Fruit fly (Drosophila melanogaster) whole organism, embryonic: Measurements from ENCODE around the gene CG6652.
A peak's percentile ranks its signal among the peaks of the same experiment; 100 is the strongest.

ENCODE experiments used
- B-H1 ChIP-seq: fragments of 200-800 bp; sonication (Bioruptor generic); IDR thresholded peaks from 3 replicates; pipeline ENCODE4 v1.3.6; 2022; ENCODE audit warnings: missing biosample characterization, missing genetic modification characterization
- CG10209 ChIP-seq: fragments of 200-800 bp; sonication (Bioruptor generic); optimal IDR thresholded peaks from 3 replicates; lab custom pipeline; 2017; ENCODE audit warnings: missing biosample characterization, mild to moderate bottlenecking, missing genetic modification characterization, missing genetic modification reagents
- CG1024 ChIP-seq: fragments of 200-800 bp; sonication (Bioruptor generic); IDR thresholded peaks from 2 replicates; pipeline ENCODE4 v1.3.6; 2022; ENCODE audit warnings: missing biosample characterization, missing genetic modification characterization
- CG12155 ChIP-seq: fragments of 200-800 bp; sonication (Bioruptor generic); optimal IDR thresholded peaks from 3 replicates; lab custom pipeline; 2016; ENCODE audit warnings: missing biosample characterization, missing genetic modification characterization
- CG14710 ChIP-seq: fragments of 200-800 bp; sonication (Bioruptor generic); optimal IDR thresholded peaks from 3 replicates; lab custom pipeline; 2019; ENCODE audit warnings: missing biosample characterization, mild to moderate bottlenecking, missing genetic modification characterization, moderate library complexity
- CG15479 ChIP-seq: fragments of 200-800 bp; sonication (Bioruptor generic); optimal IDR thresholded peaks from 3 replicates; lab custom pipeline; 2019; ENCODE audit warnings: missing biosample characterization, mild to moderate bottlenecking, missing genetic modification characterization, moderate library complexity
- CG18262 ChIP-seq: fragments of 200-800 bp; optimal IDR thresholded peaks from 3 replicates; lab custom pipeline; 2019; ENCODE audit warnings: missing biosample characterization, mild to moderate bottlenecking, missing genetic modification characterization, moderate library complexity
- CG18619 ChIP-seq: fragments of 200-800 bp; sonication (Bioruptor generic); optimal IDR thresholded peaks from 3 replicates; lab custom pipeline; 2017; ENCODE audit warnings: missing biosample characterization, mild to moderate bottlenecking, missing genetic modification characterization
- CG2678 ChIP-seq: fragments of 200-800 bp; sonication (Bioruptor generic); optimal IDR thresholded peaks from 3 replicates; lab custom pipeline; 2019; ENCODE audit warnings: missing biosample characterization, mild to moderate bottlenecking, missing genetic modification characterization, moderate library complexity
- CG30403 ChIP-seq: fragments of 200-800 bp; sonication (Bioruptor generic); optimal IDR thresholded peaks from 3 replicates; lab custom pipeline; 2016; ENCODE audit warnings: missing biosample characterization, missing genetic modification characterization
- CG31224 ChIP-seq: fragments of 200-800 bp; sonication (Bioruptor generic); IDR thresholded peaks from 2 replicates; pipeline ENCODE4 v1.3.6; 2022; ENCODE audit warnings: missing biosample characterization, missing genetic modification characterization
- CG3838 ChIP-seq: fragments of 200-800 bp; sonication (Bioruptor generic); optimal IDR thresholded peaks from 3 replicates; lab custom pipeline; 2016; ENCODE audit warnings: missing biosample characterization, missing genetic modification characterization
- CG7839 ChIP-seq: fragments of 200-800 bp; sonication (Bioruptor generic); optimal IDR thresholded peaks from 3 replicates; lab custom pipeline; 2018; ENCODE audit warnings: missing biosample characterization, mild to moderate bottlenecking, missing genetic modification characterization, moderate library complexity
- CG8359 ChIP-seq: fragments of 200-800 bp; sonication (Bioruptor generic); optimal IDR thresholded peaks from 2 replicates; lab custom pipeline; 2017; ENCODE audit warnings: missing biosample characterization, mild to moderate bottlenecking, missing genetic modification characterization, borderline replicate concordance
- CG9437 ChIP-seq: fragments of 200-800 bp; sonication (Bioruptor generic); optimal IDR thresholded peaks from 2 replicates; lab custom pipeline; 2018; ENCODE audit warnings: missing biosample characterization, mild to moderate bottlenecking, missing genetic modification characterization
- D19B ChIP-seq: fragments of 200-800 bp; sonication (Bioruptor generic); optimal IDR thresholded peaks from 2 replicates; lab custom pipeline; 2017; ENCODE audit warnings: missing biosample characterization, mild to moderate bottlenecking, missing genetic modification characterization
- Dip3 ChIP-seq: fragments of 200-800 bp; sonication (Bioruptor generic); optimal IDR thresholded peaks from 3 replicates; lab custom pipeline; 2016; ENCODE audit warnings: missing biosample characterization, missing genetic modification characterization
- E2f2 ChIP-seq: fragments of 200-800 bp; sonication (Bioruptor generic); IDR thresholded peaks from 2 replicates; pipeline ENCODE4 v1.3.6; 2022; ENCODE audit warnings: missing biosample characterization, missing genetic modification characterization
- Ets65A ChIP-seq: fragments of 200-800 bp; sonication (Bioruptor generic); peaks from one replicate; lab custom pipeline; 2016; ENCODE audit warnings: missing biosample characterization, missing genetic modification characterization
- Fer2 ChIP-seq: fragments of 200-800 bp; sonication (Bioruptor generic); optimal IDR thresholded peaks from 2 replicates; lab custom pipeline; 2018; ENCODE audit warnings: missing biosample characterization, mild to moderate bottlenecking, missing genetic modification characterization, moderate library complexity
- GATAe ChIP-seq: fragments of 200-800 bp; sonication (Bioruptor generic); conservative IDR thresholded peaks from 2 replicates; pipeline ENCODE4 v1.3.6; 2022; ENCODE audit warnings: missing biosample characterization, missing genetic modification characterization
- H2.0 ChIP-seq: fragments of 200-800 bp; sonication (Bioruptor generic); IDR thresholded peaks from 2 replicates; pipeline ENCODE4 v1.3.6; 2022; ENCODE audit warnings: missing biosample characterization, missing genetic modification characterization
- HLH3B ChIP-seq: fragments of 200-800 bp; sonication (Bioruptor generic); IDR thresholded peaks from 2 replicates; pipeline ENCODE4 v1.3.6; 2022; ENCODE audit warnings: missing biosample characterization, missing genetic modification characterization
- HmgZ ChIP-seq: fragments of 200-800 bp; sonication (Bioruptor generic); optimal IDR thresholded peaks from 2 replicates; lab custom pipeline; 2018; ENCODE audit warnings: missing biosample characterization, mild to moderate bottlenecking, missing genetic modification characterization
- NFAT ChIP-seq: fragments of 200-800 bp; sonication (Bioruptor generic); IDR thresholded peaks from 2 replicates; pipeline ENCODE4 v1.3.6; 2022; ENCODE audit warnings: missing biosample characterization, missing genetic modification characterization
- Oli ChIP-seq: fragments of 200-800 bp; sonication (Bioruptor generic); optimal IDR thresholded peaks from 2 replicates; lab custom pipeline; 2018; ENCODE audit warnings: missing biosample characterization, mild to moderate bottlenecking, missing genetic modification characterization, moderate library complexity
- Optix ChIP-seq: fragments of 200-800 bp; sonication (Bioruptor generic); IDR thresholded peaks from 3 replicates; pipeline ENCODE4 v1.3.6; 2022; ENCODE audit warnings: missing biosample characterization, missing genetic modification characterization
- PHDP ChIP-seq: fragments of 200-800 bp; sonication (Bioruptor generic); optimal IDR thresholded peaks from 3 replicates; lab custom pipeline; 2018; ENCODE audit warnings: missing biosample characterization, mild to moderate bottlenecking, missing genetic modification characterization, moderate library complexity
- Sox102F ChIP-seq: fragments of 200-800 bp; sonication (Bioruptor generic); optimal IDR thresholded peaks from 2 replicates; lab custom pipeline; 2018; ENCODE audit warnings: missing biosample characterization, mild to moderate bottlenecking, missing genetic modification characterization, moderate library complexity
- Stat92E ChIP-seq, 3 experiments: fragments of >200 bp in 2 of 3; fragments of 200-800 bp in 1 of 3; sonication (Bioruptor generic) in 1 of 3; optimal IDR thresholded peaks; 2 replicates each; lab custom pipeline; 2017 to 2019; ENCODE audit warnings: missing biosample characterization in 3 of 3, missing genetic modification characterization in 3 of 3, mild to moderate bottlenecking in 1 of 3, moderate library complexity in 1 of 3
- Taf1 ChIP-seq: fragments of 200-800 bp; sonication (Bioruptor generic); IDR thresholded peaks from 2 replicates; pipeline ENCODE4 v1.3.6; 2022; ENCODE audit warnings: missing biosample characterization, missing genetic modification characterization
- Xrp1 ChIP-seq: fragments of 200-800 bp; sonication (Bioruptor generic); IDR thresholded peaks from 2 replicates; pipeline ENCODE4 v1.3.6; 2022; ENCODE audit warnings: missing biosample characterization, missing genetic modification characterization
- br ChIP-seq: fragments of >200 bp; optimal IDR thresholded peaks from 2 replicates; lab custom pipeline; 2017
- da ChIP-seq: fragments of 200-800 bp; sonication (Bioruptor generic); optimal IDR thresholded peaks from 2 replicates; lab custom pipeline; 2016; ENCODE audit warnings: missing biosample characterization, missing genetic modification characterization
- danr ChIP-seq: fragments of 200-800 bp; sonication (Bioruptor generic); IDR thresholded peaks from 2 replicates; pipeline ENCODE4 v1.3.6; 2022; ENCODE audit warnings: missing biosample characterization, missing genetic modification characterization
- dm ChIP-seq: fragments of 200-800 bp; sonication (Bioruptor generic); optimal IDR thresholded peaks from 3 replicates; lab custom pipeline; 2016; ENCODE audit warnings: missing biosample characterization, missing genetic modification characterization
- gsb ChIP-seq: fragments of 200-800 bp; sonication (Bioruptor generic); IDR thresholded peaks from 2 replicates; pipeline ENCODE4 v1.3.6; 2022; ENCODE audit warnings: missing biosample characterization, missing genetic modification characterization
- mirr ChIP-seq: fragments of 200-800 bp; sonication (Bioruptor generic); optimal IDR thresholded peaks from 3 replicates; lab custom pipeline; 2018; ENCODE audit warnings: missing biosample characterization, mild to moderate bottlenecking, missing genetic modification characterization
- org-1 ChIP-seq: fragments of 200-800 bp; sonication (Bioruptor generic); optimal IDR thresholded peaks from 2 replicates; lab custom pipeline; 2017; ENCODE audit warnings: missing biosample characterization, missing genetic modification characterization
- pan ChIP-seq, 4 experiments: fragments of >200 bp in 3 of 4; fragments of 200-800 bp in 1 of 4; sonication (Bioruptor generic) in 1 of 4; optimal IDR thresholded peaks in 3 of 4; IDR thresholded peaks in 1 of 4; 2 replicates each; pipeline versions ENCODE4 v1.3.6 to Lab custom; 2017 to 2022; ENCODE audit warnings: missing biosample characterization in 2 of 4, missing genetic modification characterization in 2 of 4, mixed read lengths in 1 of 4
- pfk ChIP-seq: fragments of 200-800 bp; sonication (Bioruptor generic); optimal IDR thresholded peaks from 2 replicates; lab custom pipeline; 2018; ENCODE audit warnings: missing biosample characterization, mild to moderate bottlenecking, missing genetic modification characterization, moderate library complexity
- pho ChIP-seq: fragments of 200-800 bp; sonication (Bioruptor generic); optimal IDR thresholded peaks from 2 replicates; lab custom pipeline; 2016; ENCODE audit warnings: missing biosample characterization, missing genetic modification characterization
- ranshi ChIP-seq: fragments of 200-800 bp; sonication (Bioruptor generic); IDR thresholded peaks from 2 replicates; pipeline ENCODE4 v1.3.6; 2022; ENCODE audit warnings: missing biosample characterization, missing genetic modification characterization
- sc ChIP-seq, 3 experiments: fragments of >200 bp in 2 of 3; fragments of 200-800 bp in 1 of 3; sonication (Bioruptor generic) in 1 of 3; optimal IDR thresholded peaks; 2 replicates in 2 of 3; 3 replicates in 1 of 3; lab custom pipeline; 2017; ENCODE audit warnings: mild to moderate bottlenecking in 1 of 3, missing biosample characterization in 1 of 3, missing genetic modification characterization in 1 of 3, missing genetic modification reagents in 1 of 3
- seq ChIP-seq: fragments of 200-800 bp; sonication (Bioruptor generic); IDR thresholded peaks from 2 replicates; pipeline ENCODE4 v1.3.6; 2022; ENCODE audit warnings: missing biosample characterization, missing genetic modification characterization
- sob ChIP-seq: fragments of 200-800 bp; sonication (Bioruptor generic); IDR thresholded peaks from 2 replicates; pipeline ENCODE4 v1.3.6; 2022; ENCODE audit warnings: missing biosample characterization, missing genetic modification characterization
- sqz ChIP-seq: fragments of 200-800 bp; sonication (Bioruptor generic); optimal IDR thresholded peaks from 3 replicates; lab custom pipeline; 2018; ENCODE audit warnings: missing biosample characterization, mild to moderate bottlenecking, missing genetic modification characterization
- ttk ChIP-seq: fragments of 200-800 bp; sonication (Bioruptor generic); IDR thresholded peaks from 2 replicates; pipeline ENCODE4 v2.1.2; 2022; ENCODE audit warnings: missing biosample characterization, missing genetic modification characterization
- wdn ChIP-seq: fragments of 200-800 bp; sonication (Bioruptor generic); IDR thresholded peaks from 2 replicates; pipeline ENCODE4 v1.3.6; 2022; ENCODE audit warnings: missing biosample characterization, missing genetic modification characterization

Gene CG6652

DNA sequence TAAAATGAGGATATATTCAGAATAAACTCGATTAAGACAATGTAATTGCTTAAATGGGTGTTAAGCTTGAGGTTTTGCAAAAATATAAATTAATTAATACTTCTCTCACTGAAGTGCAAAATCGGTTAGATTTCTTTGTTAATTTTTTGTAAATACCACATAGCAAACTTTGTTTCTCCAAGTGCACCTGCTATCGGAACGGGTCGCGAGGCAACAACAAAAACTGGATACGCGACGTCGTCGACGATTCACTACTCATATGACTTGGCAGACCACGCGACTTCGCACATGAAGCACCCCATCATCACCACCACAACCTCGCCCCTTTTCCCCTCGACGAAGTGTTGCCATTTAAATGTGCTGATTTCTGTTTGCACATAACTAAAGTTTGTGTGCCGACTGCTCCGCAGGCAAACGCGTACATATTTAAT lies 15.6 kb downstream of the CG6652 start (continued):
- TF ChIP-seq B-H1 (peak; percentile 24; the same call in 2 of the 3 replicates), ranshi (GFP tag; lab: Robert Waterston, UW) (peak; percentile 16; the same call in 1 of the 2 replicates), CG10209 (GFP tag; lab: Kevin White, UChicago) (peak; percentile 26), E2f2 (GFP tag; lab: Robert Waterston, UW) (peak; percentile 26; the same call in 1 of the 2 replicates), Sox102F (GFP tag; lab: Kevin White, UChicago) (peak; percentile 39), ttk (peak; percentile 46), Ets65A (no peak), sc (optimal IDR thresholded peaks at IDR 0.05; lab: Kevin White, UChicago) (no peak), sc (GFP tag; optimal IDR thresholded peaks at IDR 0.05; lab: Kevin White, UChicago) (no peak), Xrp1 (GFP tag; lab: Robert Waterston, UW) (peak; percentile 35; the same call in 1 of the 2 replicates), Oli (peak; percentile 17), sob (0 out of 2 replicates have a peak, but pooled peaks have one; percentile 27), CG15479 (GFP tag; lab: Kevin White, UChicago) (no peak), CG8359 (no peak), wdn (0 out of 2 replicates have a peak, but pooled peaks have one; percentile 30), CG12155 (peak; percentile 9), HmgZ (tag; lab: Kevin White, UChicago) (peak; percentile 2), CG9437 (GFP tag; lab: Kevin White, UChicago) (peak; percentile 39), GATAe (GFP tag; lab: Robert Waterston, UW) (0 out of 2 replicates have a peak, but pooled peaks have one; percentile 14), Fer2 (no peak), Dip3 (peak; percentile 3), pan (optimal IDR thresholded peaks at IDR 0.05; lab: Kevin White, UChicago) (no peak), pan (GFP tag; optimal IDR thresholded peaks at IDR 0.05 in 1 of 2, IDR thresholded peaks at IDR 0.05 in 1 of 2) (peak in 1 of 2 experiments; percentile 32), dm (GFP tag; lab: Kevin White, UChicago) (no peak), Stat92E (GFP tag; optimal IDR thresholded peaks at IDR 0.05; lab: Kevin White, UChicago) (no peak), HLH3B (GFP tag; lab: Robert Waterston, UW) (peak; percentile 64), Optix (GFP tag; lab: Robert Waterston, UW) (peak; percentile 34; the same call in 1 of the 3 replicates), br (no peak), CG1024 (no peak; the same call in 1 of the 2 replicates), CG2678 (peak; percentile 40), org-1 (GFP tag; lab: Kevin White, UChicago) (peak; percentile 7), PHDP (tag; lab: Kevin White, UChicago) (peak; percentile 36), pho (GFP tag; lab: Kevin White, UChicago) (no peak), NFAT (GFP tag; lab: Robert Waterston, UW) (peak; percentile 32; the same call in 1 of the 2 replicates), D19B (GFP tag; lab: Kevin White, UChicago) (no peak), sqz (GFP tag; lab: Kevin White, UChicago) (no peak), seq (GFP tag; lab: Robert Waterston, UW) (peak; percentile 51; the same call in 1 of the 2 replicates), mirr (peak; percentile 72), CG18619 (GFP tag; lab: Kevin White, UChicago) (peak; percentile 13), CG7839 (peak; percentile 46), CG14710 (tag; lab: Kevin White, UChicago) (no peak), gsb (GFP tag; lab: Robert Waterston, UW) (0 out of 2 replicates have a peak, but pooled peaks have one; percentile 18), pfk (no peak), CG3838 (no peak), danr (GFP tag; lab: Robert Waterston, UW) (no peak), Taf1 (GFP tag; lab: Robert Waterston, UW) (peak; percentile 42; the same call in 1 of the 2 replicates), da (GFP tag; lab: Kevin White, UChicago) (no peak), CG18262 (peak; percentile 28), H2.0 (GFP tag; lab: Robert Waterston, UW) (peak; percentile 26; the same call in 1 of the 2 replicates), CG30403 (GFP tag; lab: Kevin White, UChicago) (peak; percentile 23), CG31224 (peak; percentile 16; the same call in 1 of the 2 replicates)
